Fruit fly (Drosophila melanogaster): ENCODE measurements around the gene CG3815.

DNA sequence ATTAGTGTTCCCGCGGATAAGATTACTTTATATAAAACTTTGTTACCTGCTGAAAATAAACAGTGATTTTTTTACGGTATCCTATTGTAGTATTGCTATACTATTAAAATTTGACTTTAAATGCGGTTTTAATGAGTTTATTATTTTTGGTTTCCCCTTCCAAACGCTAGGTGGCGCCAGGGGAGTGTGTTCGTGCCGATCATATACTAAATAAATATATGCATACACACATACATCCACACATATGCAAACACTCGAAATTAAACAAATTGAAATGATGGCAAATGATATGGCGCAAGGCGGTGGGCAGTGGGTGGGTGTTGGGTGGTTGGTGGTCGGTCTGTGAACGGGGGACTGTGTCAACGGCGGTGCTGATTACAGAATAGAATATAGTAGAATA, 41.5 kb upstream of the CG3815 start:
- TF ChIP-seq CG17806 (tag; optimal IDR thresholded peaks at IDR 0.05) (no peak), CG32121 (GFP tag; IDR thresholded peaks at IDR 0.05) (no peak), CG34367 (tag; optimal IDR thresholded peaks at IDR 0.05) (no peak), CG12605 (GFP tag; IDR thresholded peaks at IDR 0.05) (no peak), Pif1B (GFP tag; optimal IDR thresholded peaks at IDR 0.05) (no peak), CG13204 (GFP tag; optimal IDR thresholded peaks at IDR 0.05) (no peak), gl (tag; optimal IDR thresholded peaks at IDR 0.05) (no peak), D1 (tag; optimal IDR thresholded peaks at IDR 0.05) (no peak), CG10348 (GFP tag; IDR thresholded peaks at IDR 0.05) (no peak), CG9948 (tag; optimal IDR thresholded peaks at IDR 0.05) (no peak)
